Worm (Caenorhabditis elegans) whole organism, L4 larva: ENCODE data around the gene sre-18.

Experiments
- F26F4.8 ChIP-seq: fragments of 200-800 bp; sonication (Bioruptor generic); conservative IDR thresholded peaks from 2 replicates; pipeline ENCODE4 v1.3.6; 2022; ENCODE audit warnings: missing genetic modification characterization, missing compliant biosample characterization
- F44E2.7 ChIP-seq: fragments of 200-800 bp; sonication (Bioruptor generic); IDR thresholded peaks from 2 replicates; pipeline ENCODE4 v2.1.2; 2022; ENCODE audit warnings: missing genetic modification characterization, missing compliant biosample characterization
- T20F7.1 ChIP-seq: fragments of 200-800 bp; sonication (Bioruptor generic); optimal IDR thresholded peaks from 2 replicates; lab custom pipeline; 2018; ENCODE audit warnings: mild to moderate bottlenecking, missing genetic modification characterization, missing compliant biosample characterization
- Y5F2A.4 ChIP-seq: fragments of 200-800 bp; sonication (Bioruptor generic); optimal IDR thresholded peaks from 2 replicates; lab custom pipeline; 2018; ENCODE audit warnings: mild to moderate bottlenecking, missing genetic modification characterization, missing compliant biosample characterization
- ZK337.2 ChIP-seq: fragments of 200-800 bp; sonication (Bioruptor generic); IDR thresholded peaks from 2 replicates; pipeline ENCODE4 v1.3.6; 2022; ENCODE audit warnings: missing genetic modification reagents, missing genetic modification characterization, missing compliant biosample characterization
- aha-1 ChIP-seq: fragments of 150-350 bp; peaks from one replicate; lab custom pipeline; 2014; ENCODE audit warnings: missing biosample characterization, missing genetic modification characterization
- arid-1 ChIP-seq: fragments of 200-800 bp; sonication (Bioruptor generic); conservative IDR thresholded peaks from 2 replicates; pipeline ENCODE4 v1.3.6; 2022; ENCODE audit warnings: missing genetic modification reagents, missing genetic modification characterization, missing compliant biosample characterization
- daf-16 ChIP-seq, 3 experiments: sonication (generic microtip); optimal IDR thresholded peaks; 2 replicates each; lab custom pipeline; 2016 to 2017; ENCODE audit warnings: missing genetic modification characterization in 3 of 3, missing genetic modification reagents in 3 of 3, mild to moderate bottlenecking in 2 of 3, missing compliant biosample characterization in 2 of 3, missing biosample characterization in 1 of 3, moderate library complexity in 1 of 3
- daf-19 ChIP-seq: fragments of 200-800 bp; sonication (Bioruptor generic); conservative IDR thresholded peaks from 2 replicates; pipeline ENCODE4 v1.3.6; 2022; ENCODE audit warnings: missing genetic modification characterization, missing compliant biosample characterization
- dmd-6 ChIP-seq: fragments of 200-800 bp; sonication (Bioruptor generic); IDR thresholded peaks from 2 replicates; pipeline ENCODE4 v1.3.6; 2022; ENCODE audit warnings: missing genetic modification reagents, missing genetic modification characterization, missing compliant biosample characterization
- dmd-8 ChIP-seq: fragments of 200-800 bp; sonication (Bioruptor generic); IDR thresholded peaks from 2 replicates; pipeline ENCODE4 v1.3.6; 2022; ENCODE audit warnings: missing genetic modification characterization, missing compliant biosample characterization
- dve-1 ChIP-seq: sonication (generic microtip); optimal IDR thresholded peaks from 2 replicates; lab custom pipeline; 2017; ENCODE audit warnings: antibody characterized with exemption, mild to moderate bottlenecking, missing genetic modification characterization, missing compliant biosample characterization; ENCODE audit not compliant: insufficient read depth
- egl-27 ChIP-seq: sonication (generic microtip); optimal IDR thresholded peaks from 3 replicates; lab custom pipeline; 2017; ENCODE audit warnings: missing biosample characterization, missing genetic modification reagents, missing genetic modification characterization
- gei-8 ChIP-seq: fragments of 200-800 bp; sonication (Bioruptor generic); optimal IDR thresholded peaks from 2 replicates; lab custom pipeline; 2018; ENCODE audit warnings: mild to moderate bottlenecking, missing genetic modification characterization, missing compliant biosample characterization
- hif-1 ChIP-seq, 2 experiments: sonication (generic microtip); optimal IDR thresholded peaks; 2 replicates each; lab custom pipeline; 2016 to 2017; ENCODE audit warnings: missing compliant biosample characterization in 2 of 2, missing genetic modification characterization in 2 of 2, missing genetic modification reagents in 2 of 2, missing genotype in 2 of 2, mild to moderate bottlenecking in 1 of 2
- hlh-11 ChIP-seq: fragments of 200-800 bp; sonication (Bioruptor generic); optimal IDR thresholded peaks from 2 replicates; lab custom pipeline; 2018; ENCODE audit warnings: mild to moderate bottlenecking, missing genetic modification characterization, missing compliant biosample characterization
- hlh-30 ChIP-seq: sonication (generic microtip); optimal IDR thresholded peaks from 2 replicates; lab custom pipeline; 2017; ENCODE audit warnings: antibody characterized with exemption, mild to moderate bottlenecking, missing genetic modification characterization, missing compliant biosample characterization; ENCODE audit not compliant: insufficient read depth
- jun-1 ChIP-seq: fragments of 150-350 bp; optimal IDR thresholded peaks from 2 replicates; lab custom pipeline; 2014; ENCODE audit warnings: missing biosample characterization, missing genetic modification reagents, missing genetic modification characterization
- lin-1 ChIP-seq: fragments of 200-800 bp; sonication (Bioruptor generic); IDR thresholded peaks from 2 replicates; pipeline ENCODE4 v1.3.6; 2022; ENCODE audit warnings: missing genetic modification reagents, missing genetic modification characterization, missing compliant biosample characterization
- lin-15B ChIP-seq: fragments of 150-350 bp; sonication (generic microtip); optimal IDR thresholded peaks from 3 replicates; lab custom pipeline; 2014; ENCODE audit warnings: missing biosample characterization, missing genetic modification characterization
- lin-38 ChIP-seq: fragments of 200-800 bp; sonication (Bioruptor generic); IDR thresholded peaks from 2 replicates; pipeline ENCODE4 v1.3.6; 2022; ENCODE audit warnings: missing genetic modification reagents, missing genetic modification characterization, missing compliant biosample characterization
- mdl-1 ChIP-seq, 2 experiments: fragments of 150-350 bp in 1 of 2; sonication (generic microtip) in 1 of 2; optimal IDR thresholded peaks; 2 replicates each; lab custom pipeline; 2014 to 2017; ENCODE audit warnings: missing biosample characterization in 2 of 2, missing genetic modification characterization in 2 of 2
- mep-1 ChIP-seq: fragments of 150-350 bp; sonication (generic microtip); optimal IDR thresholded peaks from 3 replicates; lab custom pipeline; 2014; ENCODE audit warnings: missing biosample characterization, missing genetic modification characterization
- mes-2 ChIP-seq: sonication (generic microtip); optimal IDR thresholded peaks from 2 replicates; lab custom pipeline; 2016; ENCODE audit warnings: missing genotype, mild to moderate bottlenecking, missing genetic modification characterization, missing compliant biosample characterization; ENCODE audit not compliant: poor library complexity, severe bottlenecking
- nhr-28 ChIP-seq: fragments of 150-350 bp; optimal IDR thresholded peaks from 2 replicates; lab custom pipeline; 2014; ENCODE audit warnings: missing biosample characterization, missing genetic modification characterization
- nhr-41 ChIP-seq: fragments of 200-800 bp; sonication (Bioruptor generic); IDR thresholded peaks from 2 replicates; pipeline ENCODE4 v1.3.6; 2022; ENCODE audit warnings: missing genetic modification reagents, missing genetic modification characterization, missing compliant biosample characterization
- nhr-48 ChIP-seq: sonication (generic microtip); optimal IDR thresholded peaks from 2 replicates; lab custom pipeline; 2016; ENCODE audit warnings: mild to moderate bottlenecking, missing genetic modification characterization, missing compliant biosample characterization
- nhr-77 ChIP-seq: fragments of 150-350 bp; optimal IDR thresholded peaks from 2 replicates; lab custom pipeline; 2014; ENCODE audit warnings: missing biosample characterization, missing genetic modification characterization
- pha-4 ChIP-seq, 2 experiments: fragments of 150-350 bp in 1 of 2; fragments of 200-800 bp in 1 of 2; sonication (Bioruptor generic) in 1 of 2; IDR thresholded peaks in 1 of 2; optimal IDR thresholded peaks in 1 of 2; 2 replicates each; pipeline versions ENCODE4 v1.3.6 to Lab custom; 2014 to 2022; ENCODE audit warnings: missing genetic modification characterization in 2 of 2, missing genetic modification reagents in 2 of 2, missing biosample characterization in 1 of 2, missing compliant biosample characterization in 1 of 2
- pqm-1 ChIP-seq: sonication (generic microtip); optimal IDR thresholded peaks from 2 replicates; lab custom pipeline; 2017; ENCODE audit warnings: missing biosample characterization, missing genetic modification characterization
- saeg-2 ChIP-seq: fragments of 200-800 bp; sonication (Bioruptor generic); IDR thresholded peaks from 2 replicates; pipeline ENCODE4 v1.3.6; 2022; ENCODE audit warnings: missing genetic modification reagents, missing genetic modification characterization, missing compliant biosample characterization
- snpc-1.2 ChIP-seq: fragments of 200-800 bp; sonication (Bioruptor generic); IDR thresholded peaks from 2 replicates; pipeline ENCODE4 v1.3.6; 2022; ENCODE audit warnings: missing genetic modification reagents, missing genetic modification characterization, missing compliant biosample characterization
- snpc-4 ChIP-seq: fragments of 150-350 bp; optimal IDR thresholded peaks from 2 replicates; lab custom pipeline; 2014; ENCODE audit warnings: missing biosample characterization, missing genetic modification characterization
- tra-1 ChIP-seq: fragments of 200-800 bp; sonication (Bioruptor generic); IDR thresholded peaks from 2 replicates; pipeline ENCODE4 v1.3.6; 2022; ENCODE audit warnings: missing genetic modification reagents, missing genetic modification characterization, missing compliant biosample characterization
- unc-62 ChIP-seq, 3 experiments: fragments of 150-350 bp in 1 of 3; sonication (generic microtip); optimal IDR thresholded peaks in 2 of 3; peaks in 1 of 3; 1 replicate in 1 of 3; 2 replicates in 2 of 3; lab custom pipeline; 2014 to 2017; ENCODE audit warnings: missing biosample characterization in 3 of 3, missing genetic modification characterization in 3 of 3, missing genetic modification reagents in 3 of 3, missing genotype in 1 of 3
- vab-7 ChIP-seq: fragments of 200-800 bp; sonication (Bioruptor generic); IDR thresholded peaks from 2 replicates; pipeline ENCODE4 v1.3.6; 2022; ENCODE audit warnings: missing genetic modification reagents, missing genetic modification characterization, missing compliant biosample characterization
- zfp-3 ChIP-seq: fragments of 200-800 bp; sonication (Bioruptor generic); conservative IDR thresholded peaks from 2 replicates; pipeline ENCODE4 v1.3.6; 2022; ENCODE audit warnings: missing genetic modification reagents, missing genetic modification characterization, missing compliant biosample characterization
- zip-11 ChIP-seq: fragments of 200-800 bp; sonication (Bioruptor generic); IDR thresholded peaks from 2 replicates; pipeline ENCODE4 v1.3.6; 2022; ENCODE audit warnings: missing genetic modification characterization, missing compliant biosample characterization
- zip-2 ChIP-seq: fragments of 150-350 bp; optimal IDR thresholded peaks from 2 replicates; lab custom pipeline; 2014; ENCODE audit warnings: missing biosample characterization, missing genetic modification characterization

The sre-18 gene

DNA sequence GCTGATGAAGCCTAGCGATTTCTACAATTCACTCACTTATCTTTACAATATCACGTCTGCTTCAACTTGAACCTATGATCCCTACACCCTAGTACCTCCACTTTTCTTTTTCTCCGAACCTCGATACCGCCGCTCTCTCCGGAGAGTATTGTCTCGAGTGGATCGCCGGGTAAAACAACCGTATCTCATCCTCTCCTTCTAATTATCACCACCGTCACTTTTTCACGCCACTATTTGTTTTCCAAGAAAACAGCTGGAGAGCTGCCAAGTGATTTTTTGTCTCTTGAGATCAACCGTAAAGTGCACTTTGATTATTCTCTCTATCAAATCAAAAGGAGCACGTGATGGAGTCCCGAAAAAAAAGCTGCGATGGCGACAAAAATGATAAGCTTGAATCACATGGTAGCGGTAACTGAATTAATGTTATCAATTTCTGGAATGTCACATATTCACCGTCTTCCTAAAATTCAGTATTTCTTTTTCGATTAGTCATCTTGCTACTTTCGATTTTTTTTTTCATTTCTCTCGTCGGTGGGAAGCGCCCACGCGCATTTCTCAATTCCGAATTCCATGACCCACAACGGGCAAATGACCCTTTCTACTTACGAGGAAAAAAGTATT is 29.9 kb downstream of the sre-18 start (continued):
- peak; percentile 1 for TF ChIP-seq mes-2
- no peak for TF ChIP-seq arid-1 (GFP tag; lab: Robert Waterston, UW)
- no peak for TF ChIP-seq zip-2 (tag; lab: Kevin White, UChicago)
- no peak for TF ChIP-seq zip-11 (GFP tag; lab: Robert Waterston, UW)
- TF ChIP-seq pqm-1 (tag; lab: Kevin White, UChicago): peak; percentile 58
- TF ChIP-seq pha-4 (GFP tag; IDR thresholded peaks at IDR 0.05; lab: Robert Waterston, UW): 0 out of 2 replicates have a peak, but pooled peaks have one; percentile 14
- TF ChIP-seq pha-4 (tag; optimal IDR thresholded peaks at IDR 0.05; lab: Kevin White, UChicago): no peak

DNA sequence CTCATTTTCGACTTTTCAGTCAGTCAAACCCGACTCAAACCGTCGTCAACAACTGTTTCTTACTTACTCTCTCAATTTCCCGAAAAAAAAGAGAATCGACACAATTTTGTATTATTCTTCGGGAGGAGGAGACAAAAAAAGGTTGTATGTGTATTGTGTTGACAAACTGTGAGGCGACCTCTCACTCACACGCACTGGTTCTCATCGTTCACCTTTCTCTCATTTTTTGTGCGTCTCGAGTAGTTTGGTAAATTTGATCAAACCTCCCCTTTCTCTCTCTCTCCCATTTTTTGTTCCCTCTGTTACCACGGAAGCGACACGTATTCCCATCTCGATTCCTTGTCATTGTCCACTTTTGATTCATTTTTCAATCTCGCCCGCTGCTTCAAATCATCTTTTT is 30.8 kb downstream of the sre-18 start:
- TF ChIP-seq zfp-3 (no peak), pha-4 (GFP tag; IDR thresholded peaks at IDR 0.05; lab: Robert Waterston, UW) (no peak), pha-4 (tag; optimal IDR thresholded peaks at IDR 0.05; lab: Kevin White, UChicago) (peak; percentile 10), ZK337.2 (GFP tag; lab: Robert Waterston, UW) (no peak), dmd-8 (GFP tag; lab: Robert Waterston, UW) (no peak), F44E2.7 (GFP tag; lab: Robert Waterston, UW) (no peak), daf-19 (GFP tag; lab: Robert Waterston, UW) (no peak), dmd-6 (GFP tag; lab: Robert Waterston, UW) (peak; percentile 16; the same call in 1 of the 2 replicates), dve-1 (tag; lab: Kevin White, UChicago) (peak; percentile 4)
- TF ChIP-seq, all 104 proteins: peak for 3

DNA sequence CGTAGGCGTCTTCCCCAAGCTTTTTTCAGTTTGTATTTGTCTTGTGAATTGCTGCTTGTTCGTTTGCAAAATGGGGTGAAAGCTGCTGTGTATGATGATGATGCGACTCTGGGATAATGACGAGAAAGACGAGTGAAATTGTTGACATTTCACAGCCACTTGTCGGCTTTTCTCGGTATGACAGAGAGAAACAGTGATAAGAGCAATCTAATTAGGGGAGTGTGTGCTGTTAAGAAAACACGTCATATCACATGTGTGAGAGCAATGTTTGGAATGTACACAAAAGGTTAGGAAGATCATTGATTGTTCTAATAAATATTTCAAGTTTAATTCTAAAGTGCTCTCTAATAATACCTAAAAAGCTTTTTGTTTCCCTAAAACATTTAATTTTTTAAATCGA is 31.9 kb downstream of the sre-18 start:
- no peak for TF ChIP-seq tra-1 (GFP tag; lab: Robert Waterston, UW)
- TF ChIP-seq vab-7 (GFP tag; lab: Robert Waterston, UW): no peak
- peak; percentile 57 for TF ChIP-seq nhr-28 (tag; lab: Kevin White, UChicago)
- peak in 1 of 2 experiments; percentile 13 for TF ChIP-seq hif-1 (tag; optimal IDR thresholded peaks at IDR 0.05; lab: Kevin White, UChicago)
- TF ChIP-seq lin-1 (GFP tag; lab: Robert Waterston, UW): 0 out of 2 replicates have a peak, but pooled peaks have one; percentile 32
- peak; percentile 26 for TF ChIP-seq T20F7.1 (GFP tag; lab: Kevin White, UChicago)
- TF ChIP-seq daf-16 (GFP tag; optimal IDR thresholded peaks at IDR 0.05; lab: Kevin White, UChicago): peak in 1 of 2 experiments; percentile 33
- TF ChIP-seq daf-16 (tag; optimal IDR thresholded peaks at IDR 0.05; lab: Kevin White, UChicago): peak; percentile 78
- TF ChIP-seq nhr-77 (tag; lab: Kevin White, UChicago): peak; percentile 25
- peak; percentile 75 for TF ChIP-seq dmd-6 (GFP tag; lab: Robert Waterston, UW)
- TF ChIP-seq saeg-2: no peak
- TF ChIP-seq unc-62 (GFP tag; optimal IDR thresholded peaks at IDR 0.05 in 1 of 2; lab: Kevin White, UChicago): peak; percentile 1 to 45
- TF ChIP-seq unc-62 (tag; optimal IDR thresholded peaks at IDR 0.05; lab: Kevin White, UChicago): no peak
- peak; percentile 18 for TF ChIP-seq mes-2
- peak; percentile 68 for TF ChIP-seq pqm-1 (tag; lab: Kevin White, UChicago)
- TF ChIP-seq lin-15B (tag; lab: Kevin White, UChicago): no peak
- TF ChIP-seq mep-1 (tag; lab: Kevin White, UChicago): peak; percentile 19
- TF ChIP-seq hlh-30 (tag; lab: Kevin White, UChicago): peak; percentile 25
- peak in 1 of 2 experiments; percentile 28 for TF ChIP-seq mdl-1 (tag; optimal IDR thresholded peaks at IDR 0.05; lab: Kevin White, UChicago)
- TF ChIP-seq hlh-11 (tag; lab: Kevin White, UChicago): peak; percentile 80
- no peak for TF ChIP-seq F26F4.8
- peak; percentile 66 for TF ChIP-seq dve-1 (tag; lab: Kevin White, UChicago)
- peak; percentile 2 for TF ChIP-seq nhr-48 (tag; lab: Kevin White, UChicago)

DNA sequence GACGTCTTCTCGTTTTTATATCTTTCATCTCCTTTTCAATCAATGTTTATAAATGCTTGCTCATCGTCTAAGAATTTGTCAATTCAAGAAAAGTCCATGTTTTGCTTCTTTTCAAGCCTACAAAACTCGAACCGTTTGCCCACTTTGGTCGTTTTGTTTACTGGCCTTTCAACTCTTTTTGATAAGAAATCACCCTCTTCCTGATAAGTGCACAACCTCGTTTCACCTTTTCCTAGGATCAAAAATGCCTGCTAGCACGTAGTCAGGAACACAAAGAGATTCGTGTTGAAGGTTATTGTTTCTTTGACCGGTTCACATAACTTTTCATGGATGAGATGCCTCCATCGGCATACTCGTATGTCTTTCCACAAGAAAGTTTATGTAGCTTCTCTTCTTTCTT is 33.0 kb downstream of the sre-18 start:
- TF ChIP-seq hlh-11 (tag; lab: Kevin White, UChicago) (peak; percentile 33), pqm-1 (tag; lab: Kevin White, UChicago) (peak; percentile 49), gei-8 (GFP tag; lab: Kevin White, UChicago) (no peak), nhr-41 (peak; percentile 63; the same call in 1 of the 2 replicates), dmd-6 (GFP tag; lab: Robert Waterston, UW) (peak; percentile 33; the same call in 1 of the 2 replicates), snpc-4 (tag; lab: Kevin White, UChicago) (no peak), lin-38 (GFP tag; lab: Robert Waterston, UW) (no peak), egl-27 (tag; lab: Kevin White, UChicago) (no peak), dve-1 (tag; lab: Kevin White, UChicago) (peak; percentile 17), jun-1 (tag; lab: Kevin White, UChicago) (no peak), aha-1 (peak; percentile 76), daf-16 (GFP tag; optimal IDR thresholded peaks at IDR 0.05; lab: Kevin White, UChicago) (no peak), daf-16 (tag; optimal IDR thresholded peaks at IDR 0.05; lab: Kevin White, UChicago) (peak; percentile 90), unc-62 (GFP tag; optimal IDR thresholded peaks at IDR 0.05 in 1 of 2; lab: Kevin White, UChicago) (peak in 1 of 2 experiments; percentile 74), unc-62 (tag; optimal IDR thresholded peaks at IDR 0.05; lab: Kevin White, UChicago) (no peak), nhr-28 (tag; lab: Kevin White, UChicago) (peak; percentile 45), hif-1 (tag; optimal IDR thresholded peaks at IDR 0.05; lab: Kevin White, UChicago) (peak in 1 of 2 experiments; percentile 47), snpc-1.2 (GFP tag; lab: Robert Waterston, UW) (no peak), nhr-77 (tag; lab: Kevin White, UChicago) (no peak), Y5F2A.4 (GFP tag; lab: Kevin White, UChicago) (no peak)
